Worm (Caenorhabditis elegans) whole organism, late embryonic: ENCODE data around the gene unc-25.

Source experiments
- C08G9.2 ChIP-seq: sonication (generic microtip); optimal IDR thresholded peaks from 2 replicates; lab custom pipeline; 2016; ENCODE audit warnings: mild to moderate bottlenecking, missing genetic modification characterization, moderate library complexity, missing compliant biosample characterization
- F13H6.1 ChIP-seq: sonication (generic microtip); optimal IDR thresholded peaks from 2 replicates; lab custom pipeline; 2016; ENCODE audit warnings: missing genetic modification characterization, missing compliant biosample characterization
- K09A11.1 ChIP-seq: sonication (generic microtip); optimal IDR thresholded peaks from 2 replicates; lab custom pipeline; 2017; ENCODE audit warnings: antibody characterized with exemption, mild to moderate bottlenecking, missing genetic modification characterization, missing compliant biosample characterization; ENCODE audit not compliant: insufficient read depth
- T23F11.4 ChIP-seq: fragments of 200-800 bp; sonication (Bioruptor generic); optimal IDR thresholded peaks from 2 replicates; lab custom pipeline; 2018; ENCODE audit warnings: mild to moderate bottlenecking, missing genetic modification characterization, missing compliant biosample characterization
- Y22D7AL.16 ChIP-seq: sonication (generic microtip); optimal IDR thresholded peaks from 2 replicates; lab custom pipeline; 2016; ENCODE audit warnings: missing genetic modification characterization, missing compliant biosample characterization
- ama-1 ChIP-seq: fragments of 150-350 bp; optimal IDR thresholded peaks from 2 replicates; lab custom pipeline; 2014
- ceh-14 ChIP-seq: sonication (generic microtip); optimal IDR thresholded peaks from 2 replicates; lab custom pipeline; 2016; ENCODE audit warnings: missing genotype, missing genetic modification characterization, missing compliant biosample characterization
- ceh-19 ChIP-seq: fragments of 200-800 bp; sonication (Bioruptor generic); optimal IDR thresholded peaks from 2 replicates; lab custom pipeline; 2018; ENCODE audit warnings: mild to moderate bottlenecking, missing genetic modification characterization, missing compliant biosample characterization
- ceh-2 ChIP-seq: sonication (generic microtip); optimal IDR thresholded peaks from 2 replicates; lab custom pipeline; 2016; ENCODE audit warnings: missing genotype, missing genetic modification characterization, missing compliant biosample characterization
- ceh-22 ChIP-seq: sonication (generic microtip); optimal IDR thresholded peaks from 2 replicates; lab custom pipeline; 2017; ENCODE audit warnings: missing biosample characterization, missing genetic modification characterization
- ceh-24 ChIP-seq: sonication (generic microtip); optimal IDR thresholded peaks from 2 replicates; lab custom pipeline; 2016; ENCODE audit warnings: mild to moderate bottlenecking, missing genetic modification characterization, missing compliant biosample characterization
- ceh-31 ChIP-seq: sonication (generic microtip); optimal IDR thresholded peaks from 2 replicates; lab custom pipeline; 2016; ENCODE audit warnings: missing genetic modification characterization, missing compliant biosample characterization
- ceh-45 ChIP-seq: fragments of 200-800 bp; sonication (Bioruptor generic); IDR thresholded peaks from 2 replicates; pipeline ENCODE4 v1.3.6; 2022; ENCODE audit warnings: missing genetic modification reagents, missing genetic modification characterization, missing compliant biosample characterization
- ceh-6 ChIP-seq: fragments of 200-800 bp; sonication (Bioruptor generic); optimal IDR thresholded peaks from 2 replicates; lab custom pipeline; 2018; ENCODE audit warnings: mild to moderate bottlenecking, missing genetic modification characterization, missing compliant biosample characterization
- ceh-9 ChIP-seq: sonication (generic microtip); optimal IDR thresholded peaks from 2 replicates; lab custom pipeline; 2016; ENCODE audit warnings: mild to moderate bottlenecking, missing genetic modification characterization, inconsistent platforms, missing compliant biosample characterization
- che-1 ChIP-seq: sonication (generic microtip); optimal IDR thresholded peaks from 2 replicates; lab custom pipeline; 2016; ENCODE audit warnings: mild to moderate bottlenecking, missing genetic modification characterization, missing compliant biosample characterization
- dve-1 ChIP-seq: sonication (generic microtip); optimal IDR thresholded peaks from 2 replicates; lab custom pipeline; 2017; ENCODE audit warnings: antibody characterized with exemption, mild to moderate bottlenecking, missing genetic modification characterization, missing compliant biosample characterization
- elt-2 ChIP-seq: sonication (generic microtip); optimal IDR thresholded peaks from 2 replicates; lab custom pipeline; 2016; ENCODE audit warnings: missing genetic modification reagents, missing genetic modification characterization, missing compliant biosample characterization
- elt-4 ChIP-seq: sonication (generic microtip); optimal IDR thresholded peaks from 2 replicates; lab custom pipeline; 2016; ENCODE audit warnings: missing genetic modification characterization, missing compliant biosample characterization
- eyg-1 ChIP-seq: sonication (generic microtip); optimal IDR thresholded peaks from 2 replicates; lab custom pipeline; 2016; ENCODE audit warnings: missing genotype, missing genetic modification characterization, missing compliant biosample characterization
- fax-1 ChIP-seq: sonication (generic microtip); optimal IDR thresholded peaks from 2 replicates; lab custom pipeline; 2016; ENCODE audit warnings: missing genotype, missing genetic modification characterization, missing compliant biosample characterization
- fkh-10 ChIP-seq: fragments of 150-350 bp; optimal IDR thresholded peaks from 2 replicates; lab custom pipeline; 2014; ENCODE audit warnings: missing biosample characterization, missing genetic modification reagents, missing genetic modification characterization
- hlh-15 ChIP-seq: sonication (generic microtip); optimal IDR thresholded peaks from 2 replicates; lab custom pipeline; 2016; ENCODE audit warnings: missing genetic modification characterization, missing compliant biosample characterization
- hlh-30 ChIP-seq: sonication (generic microtip); optimal IDR thresholded peaks from 2 replicates; lab custom pipeline; 2017; ENCODE audit warnings: antibody characterized with exemption, missing genetic modification characterization, missing compliant biosample characterization; ENCODE audit not compliant: insufficient read depth
- hlh-8 ChIP-seq: sonication (generic microtip); optimal IDR thresholded peaks from 2 replicates; lab custom pipeline; 2016; ENCODE audit warnings: missing genotype, missing genetic modification characterization, missing compliant biosample characterization
- lin-11 ChIP-seq: fragments of 200-800 bp; sonication (Bioruptor generic); optimal IDR thresholded peaks from 2 replicates; lab custom pipeline; 2018; ENCODE audit warnings: mild to moderate bottlenecking, missing genetic modification characterization, missing compliant biosample characterization
- mec-3 ChIP-seq: sonication (generic microtip); optimal IDR thresholded peaks from 2 replicates; lab custom pipeline; 2016; ENCODE audit warnings: borderline replicate concordance, missing genetic modification characterization, missing compliant biosample characterization
- nhr-232 ChIP-seq: sonication (generic microtip); optimal IDR thresholded peaks from 2 replicates; lab custom pipeline; 2016; ENCODE audit warnings: missing genetic modification characterization, missing compliant biosample characterization
- npax-4 ChIP-seq: sonication (generic microtip); optimal IDR thresholded peaks from 2 replicates; lab custom pipeline; 2016; ENCODE audit warnings: missing genetic modification characterization, missing compliant biosample characterization
- pat-9 ChIP-seq: fragments of 200-800 bp; sonication (Bioruptor generic); optimal IDR thresholded peaks from 2 replicates; lab custom pipeline; 2018; ENCODE audit warnings: mild to moderate bottlenecking, missing genetic modification characterization, moderate library complexity, missing compliant biosample characterization
- pax-1 ChIP-seq: fragments of 150-350 bp; optimal IDR thresholded peaks from 2 replicates; lab custom pipeline; 2014; ENCODE audit warnings: missing biosample characterization, missing genetic modification characterization
- pqm-1 ChIP-seq: sonication (generic microtip); optimal IDR thresholded peaks from 2 replicates; lab custom pipeline; 2016; ENCODE audit warnings: missing genetic modification characterization, missing compliant biosample characterization
- ref-2 ChIP-seq: sonication (generic microtip); optimal IDR thresholded peaks from 2 replicates; lab custom pipeline; 2016; ENCODE audit warnings: missing genetic modification characterization, missing compliant biosample characterization
- rnt-1 ChIP-seq: sonication (generic microtip); optimal IDR thresholded peaks from 2 replicates; lab custom pipeline; 2016; ENCODE audit warnings: missing genetic modification characterization, missing compliant biosample characterization
- sdc-2 ChIP-seq: sonication (generic microtip); optimal IDR thresholded peaks from 2 replicates; lab custom pipeline; 2016; ENCODE audit warnings: missing genotype, missing genetic modification characterization, missing compliant biosample characterization
- sox-2 ChIP-seq: fragments of 200-800 bp; sonication (Bioruptor generic); IDR thresholded peaks from 2 replicates; pipeline ENCODE4 v1.3.6; 2022; ENCODE audit warnings: missing genetic modification reagents, missing genetic modification characterization, missing compliant biosample characterization
- tbx-2 ChIP-seq: sonication (generic microtip); optimal IDR thresholded peaks from 2 replicates; lab custom pipeline; 2016; ENCODE audit warnings: missing genetic modification characterization, missing compliant biosample characterization
- tbx-7 ChIP-seq: sonication (generic microtip); optimal IDR thresholded peaks from 2 replicates; lab custom pipeline; 2016; ENCODE audit warnings: missing genotype, missing genetic modification characterization, missing compliant biosample characterization
- unc-3 ChIP-seq, 2 experiments: fragments of 200-800 bp in 1 of 2; sonication (Bioruptor generic) in 1 of 2; sonication (generic microtip) in 1 of 2; conservative IDR thresholded peaks in 1 of 2; optimal IDR thresholded peaks in 1 of 2; 2 replicates each; pipeline versions ENCODE4 v1.3.6 to Lab custom; 2016 to 2022; ENCODE audit warnings: missing compliant biosample characterization in 2 of 2, missing genetic modification characterization in 2 of 2, missing genetic modification reagents in 1 of 2
- unc-42 ChIP-seq: sonication (generic microtip); optimal IDR thresholded peaks from 2 replicates; lab custom pipeline; 2016; ENCODE audit warnings: missing genotype, missing genetic modification characterization, missing compliant biosample characterization
- unc-55 ChIP-seq: sonication (generic microtip); optimal IDR thresholded peaks from 2 replicates; lab custom pipeline; 2017; ENCODE audit warnings: missing biosample characterization, missing genetic modification reagents, missing genetic modification characterization
- unc-86 ChIP-seq: sonication (generic microtip); optimal IDR thresholded peaks from 2 replicates; lab custom pipeline; 2016; ENCODE audit warnings: missing genetic modification characterization, missing compliant biosample characterization
- zip-5 ChIP-seq: sonication (generic microtip); optimal IDR thresholded peaks from 2 replicates; lab custom pipeline; 2016; ENCODE audit warnings: missing genetic modification characterization, missing compliant biosample characterization

unc-25 gene

ce11 chrIII:12904987-12905541 is 37.4 kb upstream of the unc-25 start, which contains the start of gene cox-5A (continued):
- TF ChIP-seq elt-4 (tag; lab: Kevin White, UChicago) (no peak), sdc-2 (tag; lab: Kevin White, UChicago) (peak; percentile 21), nhr-232 (no peak), sox-2 (GFP tag; lab: Robert Waterston, UW) (peak; percentile 96), ceh-19 (peak; percentile 38), ceh-45 (0 out of 2 replicates have a peak, but pooled peaks have one; percentile 31), Y22D7AL.16 (tag; lab: Kevin White, UChicago) (no peak), ceh-2 (tag; lab: Kevin White, UChicago) (peak; percentile 67), ama-1 (lab: Kevin White, UChicago) (no peak), ceh-22 (tag; lab: Kevin White, UChicago) (peak; percentile 38), fkh-10 (GFP tag; lab: Kevin White, UChicago) (peak; percentile 31), unc-55 (peak; percentile 78), unc-86 (peak; percentile 70), ceh-14 (tag; lab: Kevin White, UChicago) (peak; percentile 92), unc-3 (GFP tag; conservative IDR thresholded peaks at IDR 0.05; lab: Robert Waterston, UW) (no peak), unc-3 (tag; optimal IDR thresholded peaks at IDR 0.05; lab: Kevin White, UChicago) (peak; percentile 24), tbx-7 (no peak), npax-4 (peak; percentile 28), F13H6.1 (tag; lab: Kevin White, UChicago) (peak; percentile 43), ceh-24 (tag; lab: Kevin White, UChicago) (no peak), mec-3 (no peak), eyg-1 (tag; lab: Kevin White, UChicago) (no peak), K09A11.1 (tag; lab: Kevin White, UChicago) (peak; percentile 50), pax-1 (tag; lab: Kevin White, UChicago) (peak; percentile 81), elt-2 (tag; lab: Kevin White, UChicago) (peak; percentile 65), ceh-9 (tag; lab: Kevin White, UChicago) (no peak), hlh-8 (tag; lab: Kevin White, UChicago) (no peak), pqm-1 (peak; percentile 59), che-1 (tag; lab: Kevin White, UChicago) (no peak), ceh-6 (peak; percentile 21), lin-11 (peak; percentile 24), tbx-2 (tag; lab: Kevin White, UChicago) (peak; percentile 91), T23F11.4 (no peak), pat-9 (peak; percentile 41), ceh-31 (tag; lab: Kevin White, UChicago) (peak; percentile 99), hlh-30 (tag; lab: Kevin White, UChicago) (peak; percentile 82), ref-2 (tag; lab: Kevin White, UChicago) (peak; percentile 90), rnt-1 (peak; percentile 87), fax-1 (no peak), unc-42 (tag; lab: Kevin White, UChicago) (peak; percentile 98), C08G9.2 (tag; lab: Kevin White, UChicago) (peak; percentile 43), zip-5 (tag; lab: Kevin White, UChicago) (no peak), dve-1 (peak; percentile 77), hlh-15 (tag; lab: Kevin White, UChicago) (peak; percentile 20)

- TF ChIP-seq unc-86 (no peak), ama-1 (lab: Kevin White, UChicago) (peak; percentile 71)
Observed at ce11 chrIII:12906611-12907037, 35.8 kb upstream of the unc-25 start.
